Fruit fly (Drosophila melanogaster): Measurements from ENCODE around the gene CG3191.
A peak's percentile ranks its signal among the peaks of the same experiment; 100 is the strongest.

The CG3191 gene

dm6 chrX:2222181-2222790, 29.5 kb downstream of the CG3191 start, which contains the start of gene Vinc (continued):
- TF ChIP-seq D19B (GFP tag; optimal IDR thresholded peaks at IDR 0.05) (peak; percentile 84), CG3847 (GFP tag; IDR thresholded peaks at IDR 0.05) (peak; percentile 83), CG3995 (GFP tag; optimal IDR thresholded peaks at IDR 0.05) (peak; percentile 41), CG8290 (GFP tag; optimal IDR thresholded peaks at IDR 0.05) (peak; percentile 57), CG8290 (tag; optimal IDR thresholded peaks at IDR 0.05) (no peak), cwo (GFP tag; optimal IDR thresholded peaks at IDR 0.05) (peak; percentile 91), danr (GFP tag; IDR thresholded peaks at IDR 0.05) (peak; percentile 76), HmgD (GFP tag; optimal IDR thresholded peaks at IDR 0.05) (peak; percentile 54), CG4707 (GFP tag; optimal IDR thresholded peaks at IDR 0.05) (peak; percentile 100), CG13624 (GFP tag; optimal IDR thresholded peaks at IDR 0.05) (peak; percentile 91), toy (GFP tag; IDR thresholded peaks at IDR 0.05) (no peak; the same call in 1 of the 2 replicates), CG4328 (GFP tag; optimal IDR thresholded peaks at IDR 0.05) (peak; percentile 92), ERR (GFP tag; optimal IDR thresholded peaks at IDR 0.05) (peak; percentile 78), az2 (GFP tag; optimal IDR thresholded peaks at IDR 0.05) (peak; percentile 62), Dp (GFP tag; optimal IDR thresholded peaks at IDR 0.05) (peak; percentile 82), Doc2 (GFP tag; IDR thresholded peaks at IDR 0.05) (no peak), CG2120 (GFP tag; optimal IDR thresholded peaks at IDR 0.05) (peak; percentile 85), p53 (GFP tag; optimal IDR thresholded peaks at IDR 0.05) (peak; percentile 72), dan (GFP tag; IDR thresholded peaks at IDR 0.05) (no peak), CG7839 (tag; optimal IDR thresholded peaks at IDR 0.05) (peak; percentile 93), jigr1 (GFP tag; IDR thresholded peaks at IDR 0.05) (0 out of 3 replicates have a peak, but pooled peaks have one; percentile 40), CG13296 (GFP tag; optimal IDR thresholded peaks at IDR 0.05) (peak; percentile 96), CG8765 (GFP tag; IDR thresholded peaks at IDR 0.05) (peak; percentile 50; the same call in 1 of the 2 replicates), gce (GFP tag; IDR thresholded peaks at IDR 0.05) (peak; percentile 57; the same call in 1 of the 3 replicates), Ada2b (GFP tag; IDR thresholded peaks at IDR 0.05) (peak; percentile 77), CG2202 (tag; optimal IDR thresholded peaks at IDR 0.05) (peak; percentile 20), abd-A (tag; optimal IDR thresholded peaks at IDR 0.05) (no peak), C15 (GFP tag; IDR thresholded peaks at IDR 0.05) (0 out of 3 replicates have a peak, but pooled peaks have one; percentile 30), CG7556 (GFP tag; optimal IDR thresholded peaks at IDR 0.05) (peak; percentile 83), B-H2 (GFP tag; optimal IDR thresholded peaks at IDR 0.05) (peak; percentile 76), Atf-2 (GFP tag; optimal IDR thresholded peaks at IDR 0.05) (peak; percentile 67), CG16863 (GFP tag; optimal IDR thresholded peaks at IDR 0.05) (peak; percentile 59), PHDP (tag; optimal IDR thresholded peaks at IDR 0.05) (no peak), CG15514 (GFP tag; optimal IDR thresholded peaks at IDR 0.05) (peak; percentile 86), CG13123 (GFP tag; optimal IDR thresholded peaks at IDR 0.05) (peak; percentile 49), Scr (GFP tag; IDR thresholded peaks at IDR 0.05; ENCODE audit: partially characterized antibody) (peak; percentile 43; the same call in 1 of the 2 replicates), MESR4 (GFP tag; optimal IDR thresholded peaks at IDR 0.05) (no peak), Myb (GFP tag; optimal IDR thresholded peaks at IDR 0.05) (peak; percentile 58), mld (GFP tag; IDR thresholded peaks at IDR 0.05; ENCODE audit: partially characterized antibody) (no peak), NfI (GFP tag; optimal IDR thresholded peaks at IDR 0.05) (peak; percentile 83), tll (GFP tag; optimal IDR thresholded peaks at IDR 0.05) (no peak), CG33213 (GFP tag; optimal IDR thresholded peaks at IDR 0.05) (peak; percentile 68), CrebB (tag; optimal IDR thresholded peaks at IDR 0.05) (peak; percentile 75), CG4424 (GFP tag; optimal IDR thresholded peaks at IDR 0.05) (peak; percentile 89), CG17912 (GFP tag; optimal IDR thresholded peaks at IDR 0.05) (peak; percentile 56), exex (tag; optimal IDR thresholded peaks at IDR 0.05) (peak; percentile 83), peb (GFP tag; IDR thresholded peaks at IDR 0.05) (peak; percentile 75), Ets97D (GFP tag; optimal IDR thresholded peaks at IDR 0.05) (peak; percentile 65), CG16813 (GFP tag; IDR thresholded peaks at IDR 0.05; ENCODE audit: partially characterized antibody) (peak; percentile 49; the same call in 2 of the 3 replicates)

All from whole organism, embryonic.